Fruit fly (Drosophila melanogaster) whole organism, embryonic: ENCODE data around the gene IKKbeta.

Experiments
- Abd-B ChIP-seq: fragments of 200-800 bp; sonication (Bioruptor generic); optimal IDR thresholded peaks from 2 replicates; lab custom pipeline; 2018; ENCODE audit warnings: missing biosample characterization, mild to moderate bottlenecking, missing genetic modification characterization, moderate library complexity
- Atf6 ChIP-seq: fragments of 200-800 bp; sonication (Bioruptor generic); IDR thresholded peaks from 2 replicates; pipeline ENCODE4 v1.3.6; 2022; ENCODE audit warnings: missing biosample characterization, missing genetic modification characterization
- BEAF-32 ChIP-seq: fragments of 200-800 bp; sonication (Bioruptor generic); optimal IDR thresholded peaks from 3 replicates; lab custom pipeline; 2017; ENCODE audit warnings: missing biosample characterization, missing genetic modification characterization, mild to moderate bottlenecking, moderate library complexity, missing genetic modification reagents
- C15 ChIP-seq: fragments of 200-800 bp; sonication (Bioruptor generic); IDR thresholded peaks from 3 replicates; pipeline ENCODE4 v1.3.6; 2022; ENCODE audit warnings: missing biosample characterization, missing genetic modification characterization
- CG10147 ChIP-seq: fragments of 200-800 bp; sonication (Bioruptor generic); optimal IDR thresholded peaks from 2 replicates; lab custom pipeline; 2019; ENCODE audit warnings: missing biosample characterization, mild to moderate bottlenecking, missing genetic modification characterization, moderate library complexity
- CG10979 ChIP-seq: fragments of 200-800 bp; sonication (Bioruptor generic); optimal IDR thresholded peaks from 2 replicates; lab custom pipeline; 2018; ENCODE audit warnings: missing biosample characterization, mild to moderate bottlenecking, missing genetic modification characterization, moderate library complexity
- CG11723 ChIP-seq: fragments of 200-800 bp; sonication (Bioruptor generic); optimal IDR thresholded peaks from 2 replicates; lab custom pipeline; 2017; ENCODE audit warnings: missing biosample characterization, mild to moderate bottlenecking, missing genetic modification characterization
- CG13123 ChIP-seq: fragments of 200-800 bp; sonication (Bioruptor generic); optimal IDR thresholded peaks from 2 replicates; lab custom pipeline; 2016; ENCODE audit warnings: missing biosample characterization, missing genetic modification characterization
- CG14014 ChIP-seq: fragments of 200-800 bp; sonication (Bioruptor generic); IDR thresholded peaks from 2 replicates; pipeline ENCODE4 v1.3.6; 2022; ENCODE audit warnings: missing biosample characterization, missing genetic modification characterization
- CG16779 ChIP-seq: fragments of 200-800 bp; sonication (Bioruptor generic); IDR thresholded peaks from 2 replicates; pipeline ENCODE4 v1.3.6; 2022; ENCODE audit warnings: missing biosample characterization, missing genetic modification characterization
- CG17186 ChIP-seq: fragments of 200-800 bp; sonication (Bioruptor generic); optimal IDR thresholded peaks from 3 replicates; lab custom pipeline; 2017; ENCODE audit warnings: missing biosample characterization, missing genetic modification reagents, missing genetic modification characterization
- CG17912 ChIP-seq: fragments of 200-800 bp; sonication (Bioruptor generic); optimal IDR thresholded peaks from 2 replicates; lab custom pipeline; 2018; ENCODE audit warnings: missing biosample characterization, mild to moderate bottlenecking, missing genetic modification characterization
- CG2120 ChIP-seq: fragments of 200-800 bp; sonication (Bioruptor generic); optimal IDR thresholded peaks from 3 replicates; lab custom pipeline; 2016; ENCODE audit warnings: missing biosample characterization, missing genetic modification characterization
- CG32767 ChIP-seq: fragments of 200-800 bp; sonication (Bioruptor generic); IDR thresholded peaks from 2 replicates; pipeline ENCODE4 v1.3.6; 2022; ENCODE audit warnings: missing biosample characterization, missing genetic modification characterization
- CG3726 ChIP-seq: fragments of 200-800 bp; sonication (Bioruptor generic); IDR thresholded peaks from 3 replicates; pipeline ENCODE4, ENCODE4 v1.3.6; 2022; ENCODE audit warnings: missing biosample characterization, missing genetic modification characterization
- CG3847 ChIP-seq: fragments of 200-800 bp; sonication (Bioruptor generic); IDR thresholded peaks from 2 replicates; pipeline ENCODE4 v1.3.6; 2022; ENCODE audit warnings: missing biosample characterization, missing genetic modification characterization
- CG5180 ChIP-seq: fragments of 200-800 bp; sonication (Bioruptor generic); optimal IDR thresholded peaks from 3 replicates; lab custom pipeline; 2017; ENCODE audit warnings: missing biosample characterization, missing genetic modification characterization, mild to moderate bottlenecking, moderate library complexity, missing genetic modification reagents
- CG6689 ChIP-seq: fragments of 200-800 bp; sonication (Bioruptor generic); IDR thresholded peaks from 2 replicates; pipeline ENCODE4 v1.3.6; 2022; ENCODE audit warnings: missing biosample characterization, missing genetic modification characterization
- CG8359 ChIP-seq: fragments of 200-800 bp; sonication (Bioruptor generic); optimal IDR thresholded peaks from 2 replicates; lab custom pipeline; 2017; ENCODE audit warnings: missing biosample characterization, mild to moderate bottlenecking, missing genetic modification characterization, borderline replicate concordance
- D19B ChIP-seq: fragments of 200-800 bp; sonication (Bioruptor generic); optimal IDR thresholded peaks from 2 replicates; lab custom pipeline; 2017; ENCODE audit warnings: missing biosample characterization, mild to moderate bottlenecking, missing genetic modification characterization
- Dad ChIP-seq: fragments of 200-800 bp; sonication (Bioruptor generic); optimal IDR thresholded peaks from 3 replicates; lab custom pipeline; 2016; ENCODE audit warnings: missing biosample characterization, missing genetic modification characterization
- Dp ChIP-seq: fragments of 200-800 bp; sonication (Bioruptor generic); optimal IDR thresholded peaks from 2 replicates; lab custom pipeline; 2018; ENCODE audit warnings: missing biosample characterization, mild to moderate bottlenecking, missing genetic modification characterization, moderate library complexity
- Ets97D ChIP-seq: fragments of 200-800 bp; sonication (Bioruptor generic); optimal IDR thresholded peaks from 3 replicates; lab custom pipeline; 2016; ENCODE audit warnings: missing biosample characterization, missing genetic modification characterization
- HLH3B ChIP-seq: fragments of 200-800 bp; sonication (Bioruptor generic); IDR thresholded peaks from 2 replicates; pipeline ENCODE4 v1.3.6; 2022; ENCODE audit warnings: missing biosample characterization, missing genetic modification characterization
- HmgZ ChIP-seq: fragments of 200-800 bp; sonication (Bioruptor generic); optimal IDR thresholded peaks from 2 replicates; lab custom pipeline; 2018; ENCODE audit warnings: missing biosample characterization, mild to moderate bottlenecking, missing genetic modification characterization
- Hr3 ChIP-seq: fragments of 200-800 bp; sonication (Bioruptor generic); optimal IDR thresholded peaks from 3 replicates; lab custom pipeline; 2016; ENCODE audit warnings: missing biosample characterization, missing genetic modification characterization
- Hr51 ChIP-seq, 2 experiments: fragments of 200-800 bp; sonication (Bioruptor generic); optimal IDR thresholded peaks; 2 replicates in 1 of 2; 3 replicates in 1 of 2; lab custom pipeline; 2016 to 2018; ENCODE audit warnings: missing biosample characterization in 2 of 2, missing genetic modification characterization in 2 of 2, mild to moderate bottlenecking in 1 of 2, moderate library complexity in 1 of 2
- Hsf ChIP-seq: fragments of 200-800 bp; sonication (Bioruptor generic); optimal IDR thresholded peaks from 3 replicates; lab custom pipeline; 2016; ENCODE audit warnings: missing biosample characterization, missing genetic modification characterization
- Lhr ChIP-seq: fragments of 200-800 bp; sonication (Bioruptor generic); optimal IDR thresholded peaks from 3 replicates; lab custom pipeline; 2017; ENCODE audit warnings: mild to moderate bottlenecking, missing biosample characterization, missing genetic modification reagents, missing genetic modification characterization
- Med ChIP-seq: fragments of 200-800 bp; sonication (Bioruptor generic); peaks from one replicate; lab custom pipeline; 2016; ENCODE audit warnings: missing biosample characterization, missing genetic modification characterization, mild to moderate bottlenecking, inconsistent platforms, moderate library complexity
- Nf-YC ChIP-seq: fragments of 200-800 bp; optimal IDR thresholded peaks from 3 replicates; lab custom pipeline; 2019; ENCODE audit warnings: missing biosample characterization, mild to moderate bottlenecking, missing genetic modification characterization, moderate library complexity
- Opbp ChIP-seq: fragments of 200-800 bp; sonication (Bioruptor generic); IDR thresholded peaks from 3 replicates; pipeline ENCODE4 v1.3.6; 2022; ENCODE audit warnings: missing biosample characterization, missing genetic modification characterization; ENCODE audit not compliant: partially characterized antibody
- Optix ChIP-seq: fragments of 200-800 bp; sonication (Bioruptor generic); IDR thresholded peaks from 3 replicates; pipeline ENCODE4 v1.3.6; 2022; ENCODE audit warnings: missing biosample characterization, missing genetic modification characterization
- ash1 ChIP-seq: fragments of 200-800 bp; sonication (Bioruptor generic); optimal IDR thresholded peaks from 2 replicates; lab custom pipeline; 2018; ENCODE audit warnings: missing biosample characterization, mild to moderate bottlenecking, missing genetic modification characterization
- ci ChIP-seq: fragments of 200-800 bp; sonication (Bioruptor generic); IDR thresholded peaks from 3 replicates; pipeline ENCODE4 v1.3.6; 2022; ENCODE audit warnings: missing biosample characterization, missing genetic modification characterization
- dm ChIP-seq: fragments of 200-800 bp; sonication (Bioruptor generic); optimal IDR thresholded peaks from 3 replicates; lab custom pipeline; 2016; ENCODE audit warnings: missing biosample characterization, missing genetic modification characterization
- ems ChIP-seq: fragments of 200-800 bp; sonication (Bioruptor generic); optimal IDR thresholded peaks from 3 replicates; lab custom pipeline; 2016; ENCODE audit warnings: missing biosample characterization, missing genetic modification characterization
- eve ChIP-seq, 2 experiments: fragments of >200 bp; optimal IDR thresholded peaks; 2 replicates each; lab custom pipeline; 2017; ENCODE audit warnings: missing biosample characterization in 2 of 2, missing genetic modification characterization in 2 of 2
- fru ChIP-seq: fragments of >200 bp; optimal IDR thresholded peaks from 2 replicates; lab custom pipeline; 2017
- gce ChIP-seq: fragments of 200-800 bp; sonication (Bioruptor generic); IDR thresholded peaks from 3 replicates; pipeline ENCODE4 v1.3.6; 2022; ENCODE audit warnings: missing biosample characterization, missing genetic modification characterization
- grn ChIP-seq: fragments of 200-800 bp; sonication (Bioruptor generic); optimal IDR thresholded peaks from 3 replicates; lab custom pipeline; 2017; ENCODE audit warnings: missing biosample characterization, missing genetic modification characterization
- gro ChIP-seq: fragments of 200-800 bp; sonication (Bioruptor generic); optimal IDR thresholded peaks from 2 replicates; lab custom pipeline; 2016; ENCODE audit warnings: missing biosample characterization, missing genetic modification characterization
- hb ChIP-seq: fragments of 200-800 bp; sonication (Bioruptor generic); IDR thresholded peaks from 3 replicates; pipeline ENCODE4 v1.3.6; 2022; ENCODE audit warnings: missing biosample characterization, missing genetic modification characterization; ENCODE audit not compliant: partially characterized antibody
- ind ChIP-seq: fragments of 200-800 bp; sonication (Bioruptor generic); optimal IDR thresholded peaks from 3 replicates; lab custom pipeline; 2016; ENCODE audit warnings: missing biosample characterization, missing genetic modification characterization
- lab ChIP-seq: fragments of 200-800 bp; sonication (Bioruptor generic); optimal IDR thresholded peaks from 3 replicates; lab custom pipeline; 2017; ENCODE audit warnings: missing biosample characterization, missing genetic modification characterization, mild to moderate bottlenecking, moderate library complexity, missing genetic modification reagents
- onecut ChIP-seq: fragments of 200-800 bp; sonication (Bioruptor generic); IDR thresholded peaks from 2 replicates; pipeline ENCODE4 v1.3.6; 2022; ENCODE audit warnings: missing biosample characterization, missing genetic modification characterization
- pho ChIP-seq: fragments of 200-800 bp; sonication (Bioruptor generic); optimal IDR thresholded peaks from 2 replicates; lab custom pipeline; 2016; ENCODE audit warnings: missing biosample characterization, missing genetic modification characterization
- prd ChIP-seq, 3 experiments: fragments of >200 bp in 2 of 3; fragments of 200-800 bp in 1 of 3; sonication (Bioruptor generic) in 1 of 3; optimal IDR thresholded peaks in 2 of 3; IDR thresholded peaks in 1 of 3; 2 replicates in 2 of 3; 3 replicates in 1 of 3; pipeline versions ENCODE4 v1.3.6 to Lab custom; 2017 to 2022; ENCODE audit warnings: missing biosample characterization in 1 of 3, missing genetic modification characterization in 1 of 3
- sima ChIP-seq: fragments of 200-800 bp; sonication (Bioruptor generic); optimal IDR thresholded peaks from 2 replicates; lab custom pipeline; 2016; ENCODE audit warnings: missing biosample characterization, missing genetic modification characterization
- ssp ChIP-seq: fragments of 200-800 bp; sonication (Bioruptor generic); IDR thresholded peaks from 2 replicates; pipeline ENCODE4 v1.3.6; 2022; ENCODE audit warnings: missing biosample characterization, missing genetic modification characterization
- unc-4 ChIP-seq: fragments of 200-800 bp; sonication (Bioruptor generic); IDR thresholded peaks from 2 replicates; pipeline ENCODE4 v1.3.6; 2022; ENCODE audit warnings: missing biosample characterization, missing genetic modification characterization; ENCODE audit not compliant: partially characterized antibody

The IKKbeta gene

dm6 chr3R:16004015-16004414, 45.2 kb downstream of the IKKbeta start (continued):
- no peak for TF ChIP-seq ssp (GFP tag; lab: Robert Waterston, UW)
- TF ChIP-seq Opbp, result peak; percentile 68; the same call in 2 of the 3 replicates
- no peak for TF ChIP-seq Abd-B (GFP tag; lab: Kevin White, UChicago)
- TF ChIP-seq gce (GFP tag; lab: Robert Waterston, UW), result no peak
- TF ChIP-seq CG13123, result no peak
- no peak for TF ChIP-seq ems (GFP tag; lab: Kevin White, UChicago)
- TF ChIP-seq dm (GFP tag; lab: Kevin White, UChicago), result peak; percentile 41
- TF ChIP-seq onecut (GFP tag; lab: Robert Waterston, UW), result no peak
- TF ChIP-seq Hr3 (GFP tag; lab: Kevin White, UChicago), result no peak
- no peak for TF ChIP-seq sima (GFP tag; lab: Kevin White, UChicago)
- TF ChIP-seq Nf-YC (tag; lab: Kevin White, UChicago), result no peak
- TF ChIP-seq HLH3B, result no peak
- TF ChIP-seq unc-4 (GFP tag; lab: Robert Waterston, UW), result peak; percentile 49; the same call in 1 of the 2 replicates
- TF ChIP-seq CG16779 (GFP tag; lab: Robert Waterston, UW), result no peak
- TF ChIP-seq BEAF-32 (GFP tag; lab: Kevin White, UChicago), result no peak
- peak; percentile 6; the same call in 1 of the 3 replicates for TF ChIP-seq ci (GFP tag; lab: Robert Waterston, UW)
- TF ChIP-seq prd (optimal IDR thresholded peaks at IDR 0.05; lab: Kevin White, UChicago), result no peak
- no peak for TF ChIP-seq prd (GFP tag; IDR thresholded peaks at IDR 0.05; lab: Robert Waterston, UW)
- TF ChIP-seq Dad, result no peak
- no peak for TF ChIP-seq Hsf (GFP tag; lab: Kevin White, UChicago)
- TF ChIP-seq CG17912 (GFP tag; lab: Kevin White, UChicago), result no peak
- TF ChIP-seq grn (GFP tag; lab: Kevin White, UChicago), result no peak
- TF ChIP-seq CG5180 (GFP tag; lab: Kevin White, UChicago), result no peak
- no peak for TF ChIP-seq C15 (GFP tag; lab: Robert Waterston, UW)
- TF ChIP-seq eve (GFP tag; optimal IDR thresholded peaks at IDR 0.05; lab: Kevin White, UChicago), result no peak
- TF ChIP-seq ash1, result no peak
- TF ChIP-seq CG10979 (tag; lab: Kevin White, UChicago), result peak; percentile 62
- no peak for TF ChIP-seq CG32767 (GFP tag; lab: Robert Waterston, UW)
- TF ChIP-seq HmgZ (tag; lab: Kevin White, UChicago), result peak; percentile 40
- no peak for TF ChIP-seq gro (GFP tag; lab: Kevin White, UChicago)
- TF ChIP-seq hb, result no peak
- no peak for TF ChIP-seq Optix (GFP tag; lab: Robert Waterston, UW)
- TF ChIP-seq Lhr (GFP tag; lab: Kevin White, UChicago), result peak; percentile 73
- no peak for TF ChIP-seq CG10147 (GFP tag; lab: Kevin White, UChicago)
- no peak for TF ChIP-seq CG11723 (GFP tag; lab: Kevin White, UChicago)
- TF ChIP-seq ind (GFP tag; lab: Kevin White, UChicago), result no peak
- no peak for TF ChIP-seq lab (GFP tag; lab: Kevin White, UChicago)
- TF ChIP-seq D19B (GFP tag; lab: Kevin White, UChicago), result no peak
- TF ChIP-seq CG17186 (GFP tag; lab: Kevin White, UChicago), result no peak
- TF ChIP-seq CG8359 (GFP tag; lab: Kevin White, UChicago), result peak; percentile 63
- no peak for TF ChIP-seq Dp (GFP tag; lab: Kevin White, UChicago)
- peak; percentile 77 for TF ChIP-seq Med (GFP tag; lab: Kevin White, UChicago)
- no peak for TF ChIP-seq CG3726 (GFP tag; lab: Robert Waterston, UW)
- no peak for TF ChIP-seq CG14014 (GFP tag; lab: Robert Waterston, UW)
- TF ChIP-seq CG3847 (GFP tag; lab: Robert Waterston, UW), result no peak; the same call in 1 of the 2 replicates
- no peak for TF ChIP-seq Atf6 (GFP tag; lab: Robert Waterston, UW)
- TF ChIP-seq Hr51 (GFP tag; optimal IDR thresholded peaks at IDR 0.05; lab: Kevin White, UChicago), result no peak
- no peak for TF ChIP-seq pho (GFP tag; lab: Kevin White, UChicago)
- no peak for TF ChIP-seq fru
- TF ChIP-seq CG6689, result no peak
- TF ChIP-seq CG2120 (GFP tag; lab: Kevin White, UChicago), result peak; percentile 8
- TF ChIP-seq Ets97D, result peak; percentile 68
